Worm (Caenorhabditis elegans): ENCODE measurements around the gene C40A11.6.
A peak's percentile ranks its signal among the peaks of the same experiment; 100 is the strongest.

The C40A11.6 gene

ce11 chrII:2116794-2117193 is 28.7 kb downstream of the C40A11.6 start, which contains the start of gene srh-195:
TSS of gene srh-195 (minus strand) at chrII:2116894.
- TF ChIP-seq ztf-18 (tag; optimal IDR thresholded peaks at IDR 0.05) (no peak), ccch-3 (GFP tag; optimal IDR thresholded peaks at IDR 0.05) (no peak)

- TF ChIP-seq bed-2 (GFP tag; IDR thresholded peaks at IDR 0.05) (no peak), hsf-1 (GFP tag; IDR thresholded peaks at IDR 0.05) (no peak), F55B11.4 (tag; optimal IDR thresholded peaks at IDR 0.05; ENCODE audit: borderline replicate concordance, insufficient read depth) (no peak), ztf-25 (GFP tag; IDR thresholded peaks at IDR 0.05) (no peak), T07F8.4 (tag; optimal IDR thresholded peaks at IDR 0.05) (no peak), C06A6.2 (GFP tag; conservative IDR thresholded peaks at IDR 0.05) (no peak), Y79H2A.3 (GFP tag; conservative IDR thresholded peaks at IDR 0.05) (no peak), K11D2.4 (GFP tag; IDR thresholded peaks at IDR 0.05) (no peak), dox-1 (GFP tag; IDR thresholded peaks at IDR 0.05) (no peak), Y56A3A.18 (GFP tag; IDR thresholded peaks at IDR 0.05) (no peak), ZK185.1 (tag; optimal IDR thresholded peaks at IDR 0.05; ENCODE audit: poor library complexity, severe bottlenecking) (no peak), hlh-26 (GFP tag; conservative IDR thresholded peaks at IDR 0.05) (no peak), egl-18 (GFP tag; IDR thresholded peaks at IDR 0.05) (no peak), F22D6.2 (tag; optimal IDR thresholded peaks at IDR 0.05) (no peak), ccch-3 (GFP tag; optimal IDR thresholded peaks at IDR 0.05) (no peak), F10E7.11 (tag; optimal IDR thresholded peaks at IDR 0.05) (no peak), snpc-4 (GFP tag; optimal IDR thresholded peaks at IDR 0.05) (no peak), snpc-4 (tag; optimal IDR thresholded peaks at IDR 0.05) (no peak), lin-40 (tag; optimal IDR thresholded peaks at IDR 0.05) (no peak)
Measured at ce11 chrII:2114488-2114887, 31.0 kb downstream of the C40A11.6 start.

DNA sequence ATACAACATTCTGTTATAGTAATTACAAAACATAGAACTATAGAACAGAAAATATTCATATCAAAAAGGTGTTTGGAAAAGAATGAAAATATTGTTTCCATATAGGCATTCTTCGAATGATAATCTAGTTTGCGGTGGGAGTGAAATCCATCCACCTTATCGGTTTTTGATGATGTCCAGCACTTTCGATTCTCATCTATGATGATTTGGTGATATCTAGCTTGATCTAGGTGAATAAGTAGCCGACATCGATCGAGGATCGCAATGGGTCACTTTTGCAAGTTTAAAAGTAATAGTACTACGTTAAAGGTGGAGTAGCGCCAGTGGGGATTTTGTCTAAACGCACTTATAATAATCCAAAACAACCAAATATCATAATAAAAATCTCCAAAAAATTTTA is 32.5 kb downstream of the C40A11.6 start, which contains the start of gene R52.6:
R52.6 (minus strand) TSS at position 101 of the 400 bp plus-strand sequence.
- TF ChIP-seq ZK185.1 (tag; optimal IDR thresholded peaks at IDR 0.05; ENCODE audit: poor library complexity, severe bottlenecking) (no peak), F57A8.1 (GFP tag; optimal IDR thresholded peaks at IDR 0.05) (no peak), nhr-27 (tag; optimal IDR thresholded peaks at IDR 0.05) (no peak), athp-1 (tag; optimal IDR thresholded peaks at IDR 0.05) (no peak), ccch-3 (GFP tag; optimal IDR thresholded peaks at IDR 0.05) (no peak), repo-1 (tag; optimal IDR thresholded peaks at IDR 0.05) (no peak), ekl-4 (GFP tag; IDR thresholded peaks at IDR 0.05) (no peak), mxl-1 (tag; optimal IDR thresholded peaks at IDR 0.05) (no peak), F23B12.7 (tag; optimal IDR thresholded peaks at IDR 0.05; ENCODE audit: insufficient read depth) (no peak), somi-1 (GFP tag; optimal IDR thresholded peaks at IDR 0.05) (no peak), dox-1 (GFP tag; IDR thresholded peaks at IDR 0.05) (no peak), let-526 (GFP tag; IDR thresholded peaks at IDR 0.05) (no peak), madf-6 (GFP tag; IDR thresholded peaks at IDR 0.05) (no peak)

ce11 chrII:2109943-2110342 is 35.5 kb downstream of the C40A11.6 start, which contains the start of gene R52.5:
TSS of gene R52.5 (minus strand) at chrII:2110043.
- no peak for TF ChIP-seq rpc-1 (optimal IDR thresholded peaks at IDR 0.05)
- TF ChIP-seq rpc-1 (tag; optimal IDR thresholded peaks at IDR 0.05): no peak
- no peak for TF ChIP-seq mes-4 (tag; optimal IDR thresholded peaks at IDR 0.05)
- no peak for TF ChIP-seq die-1 (tag; optimal IDR thresholded peaks at IDR 0.05)
- no peak for TF ChIP-seq F22D6.2 (tag; optimal IDR thresholded peaks at IDR 0.05)
- no peak for TF ChIP-seq ztf-3 (GFP tag; optimal IDR thresholded peaks at IDR 0.05)
- peak; percentile 52 for TF ChIP-seq him-1 (tag; optimal IDR thresholded peaks at IDR 0.05)
- no peak for TF ChIP-seq T26A5.8 (tag; optimal IDR thresholded peaks at IDR 0.05)

All from whole organism, young adult.